Fruit fly (Drosophila melanogaster) whole organism, embryonic: ENCODE measurements around the gene CG15880.

ENCODE experiments used
- ATbp ChIP-seq: fragments of 200-800 bp; sonication (Bioruptor generic); optimal IDR thresholded peaks from 2 replicates; lab custom pipeline; 2017; ENCODE audit warnings: missing biosample characterization, mild to moderate bottlenecking, missing genetic modification characterization, missing genetic modification reagents
- Atf3 ChIP-seq: fragments of 200-800 bp; sonication (Bioruptor generic); optimal IDR thresholded peaks from 3 replicates; lab custom pipeline; 2016; ENCODE audit warnings: missing biosample characterization, missing genetic modification characterization
- CG11456 ChIP-seq: fragments of 200-800 bp; sonication (Bioruptor generic); IDR thresholded peaks from 3 replicates; pipeline ENCODE4 v1.3.6; 2022; ENCODE audit warnings: missing biosample characterization, missing genetic modification characterization
- CG12391 ChIP-seq: fragments of 200-800 bp; sonication (Bioruptor generic); optimal IDR thresholded peaks from 3 replicates; lab custom pipeline; 2018; ENCODE audit warnings: missing biosample characterization, mild to moderate bottlenecking, missing genetic modification characterization, moderate library complexity
- CG12744 ChIP-seq: fragments of 200-800 bp; sonication (Bioruptor generic); optimal IDR thresholded peaks from 2 replicates; lab custom pipeline; 2016; ENCODE audit warnings: missing biosample characterization, missing genetic modification characterization
- CG14860 ChIP-seq: fragments of 200-800 bp; sonication (Bioruptor generic); IDR thresholded peaks from 3 replicates; pipeline ENCODE4 v1.3.6; 2022; ENCODE audit warnings: missing biosample characterization, missing genetic modification characterization; ENCODE audit not compliant: partially characterized antibody
- CG1602 ChIP-seq: fragments of 200-800 bp; sonication (Bioruptor generic); optimal IDR thresholded peaks from 3 replicates; lab custom pipeline; 2016; ENCODE audit warnings: missing biosample characterization, missing genetic modification characterization
- CG1647 ChIP-seq: fragments of 200-800 bp; sonication (Bioruptor generic); optimal IDR thresholded peaks from 3 replicates; lab custom pipeline; 2016; ENCODE audit warnings: missing biosample characterization, missing genetic modification characterization
- CG16779 ChIP-seq: fragments of 200-800 bp; sonication (Bioruptor generic); IDR thresholded peaks from 2 replicates; pipeline ENCODE4 v1.3.6; 2022; ENCODE audit warnings: missing biosample characterization, missing genetic modification characterization
- CG17359 ChIP-seq: fragments of 200-800 bp; sonication (Bioruptor generic); optimal IDR thresholded peaks from 3 replicates; lab custom pipeline; 2018; ENCODE audit warnings: missing biosample characterization, mild to moderate bottlenecking, missing genetic modification characterization, moderate library complexity
- CG17802 ChIP-seq: fragments of 200-800 bp; sonication (Bioruptor generic); optimal IDR thresholded peaks from 2 replicates; lab custom pipeline; 2018; ENCODE audit warnings: missing biosample characterization, mild to moderate bottlenecking, missing genetic modification characterization, moderate library complexity
- CG18619 ChIP-seq: fragments of 200-800 bp; sonication (Bioruptor generic); optimal IDR thresholded peaks from 3 replicates; lab custom pipeline; 2017; ENCODE audit warnings: missing biosample characterization, mild to moderate bottlenecking, missing genetic modification characterization
- CG31365 ChIP-seq: fragments of 200-800 bp; sonication (Bioruptor generic); optimal IDR thresholded peaks from 2 replicates; lab custom pipeline; 2018; ENCODE audit warnings: missing biosample characterization, mild to moderate bottlenecking, missing genetic modification characterization
- CG4282 ChIP-seq: fragments of 200-800 bp; sonication (Bioruptor generic); optimal IDR thresholded peaks from 2 replicates; lab custom pipeline; 2016; ENCODE audit warnings: missing biosample characterization, missing genetic modification characterization
- CG6272 ChIP-seq: fragments of 200-800 bp; sonication (Bioruptor generic); IDR thresholded peaks from 2 replicates; pipeline ENCODE4 v1.3.6; 2022; ENCODE audit warnings: missing biosample characterization, missing genetic modification characterization
- CG6683 ChIP-seq: fragments of 200-800 bp; sonication (Bioruptor generic); optimal IDR thresholded peaks from 2 replicates; lab custom pipeline; 2017; ENCODE audit warnings: missing biosample characterization, mild to moderate bottlenecking, missing genetic modification characterization, missing genetic modification reagents
- CG6791 ChIP-seq: fragments of 200-800 bp; sonication (Bioruptor generic); IDR thresholded peaks from 3 replicates; pipeline ENCODE4 v1.3.6; 2022; ENCODE audit warnings: missing biosample characterization, missing genetic modification characterization; ENCODE audit not compliant: partially characterized antibody
- CG7839 ChIP-seq: fragments of 200-800 bp; sonication (Bioruptor generic); optimal IDR thresholded peaks from 3 replicates; lab custom pipeline; 2018; ENCODE audit warnings: missing biosample characterization, mild to moderate bottlenecking, missing genetic modification characterization, moderate library complexity
- CG9727 ChIP-seq: fragments of 200-800 bp; sonication (Bioruptor generic); optimal IDR thresholded peaks from 3 replicates; lab custom pipeline; 2017; ENCODE audit warnings: missing biosample characterization, mild to moderate bottlenecking, missing genetic modification characterization
- Fer2 ChIP-seq: fragments of 200-800 bp; sonication (Bioruptor generic); optimal IDR thresholded peaks from 2 replicates; lab custom pipeline; 2018; ENCODE audit warnings: missing biosample characterization, mild to moderate bottlenecking, missing genetic modification characterization, moderate library complexity
- HLH4C ChIP-seq: fragments of 200-800 bp; sonication (Bioruptor generic); IDR thresholded peaks from 3 replicates; pipeline ENCODE4 v1.3.6; 2022; ENCODE audit warnings: missing biosample characterization, missing genetic modification characterization; ENCODE audit not compliant: partially characterized antibody
- Hr78 ChIP-seq, 2 experiments: fragments of 200-800 bp in 1 of 2; fragments of >200 bp in 1 of 2; sonication (Bioruptor generic) in 1 of 2; optimal IDR thresholded peaks; 2 replicates each; lab custom pipeline; 2017 to 2019; ENCODE audit warnings: missing biosample characterization in 2 of 2, missing genetic modification characterization in 2 of 2, mild to moderate bottlenecking in 1 of 2, moderate library complexity in 1 of 2
- NFAT ChIP-seq: fragments of 200-800 bp; sonication (Bioruptor generic); IDR thresholded peaks from 2 replicates; pipeline ENCODE4 v1.3.6; 2022; ENCODE audit warnings: missing biosample characterization, missing genetic modification characterization
- Neu2 ChIP-seq: fragments of 200-800 bp; sonication (Bioruptor generic); optimal IDR thresholded peaks from 3 replicates; lab custom pipeline; 2016; ENCODE audit warnings: missing biosample characterization, missing genetic modification characterization, borderline replicate concordance
- Nf-YB ChIP-seq: fragments of 200-800 bp; sonication (Bioruptor generic); optimal IDR thresholded peaks from 3 replicates; lab custom pipeline; 2019; ENCODE audit warnings: missing biosample characterization, mild to moderate bottlenecking, missing genetic modification characterization, moderate library complexity
- NfI ChIP-seq: fragments of 200-800 bp; sonication (Bioruptor generic); optimal IDR thresholded peaks from 3 replicates; lab custom pipeline; 2018; ENCODE audit warnings: missing biosample characterization, mild to moderate bottlenecking, missing genetic modification characterization, moderate library complexity
- Oli ChIP-seq: fragments of 200-800 bp; sonication (Bioruptor generic); optimal IDR thresholded peaks from 2 replicates; lab custom pipeline; 2018; ENCODE audit warnings: missing biosample characterization, mild to moderate bottlenecking, missing genetic modification characterization, moderate library complexity
- Rfx ChIP-seq: fragments of 200-800 bp; sonication (Bioruptor generic); IDR thresholded peaks from 2 replicates; pipeline ENCODE4 v1.3.6; 2022; ENCODE audit warnings: missing biosample characterization, missing genetic modification characterization
- Stat92E ChIP-seq, 3 experiments: fragments of >200 bp in 2 of 3; fragments of 200-800 bp in 1 of 3; sonication (Bioruptor generic) in 1 of 3; optimal IDR thresholded peaks; 2 replicates each; lab custom pipeline; 2017 to 2019; ENCODE audit warnings: missing biosample characterization in 3 of 3, missing genetic modification characterization in 3 of 3, mild to moderate bottlenecking in 1 of 3, moderate library complexity in 1 of 3
- Usf ChIP-seq: fragments of 200-800 bp; sonication (Bioruptor generic); optimal IDR thresholded peaks from 2 replicates; lab custom pipeline; 2017; ENCODE audit warnings: missing genotype, missing biosample characterization, missing genetic modification characterization
- YL-1 ChIP-seq: fragments of 200-800 bp; sonication (Bioruptor generic); optimal IDR thresholded peaks from 3 replicates; lab custom pipeline; 2017; ENCODE audit warnings: missing biosample characterization, mild to moderate bottlenecking, missing genetic modification characterization
- cg ChIP-seq: fragments of 200-800 bp; sonication (Bioruptor generic); optimal IDR thresholded peaks from 3 replicates; lab custom pipeline; 2019; ENCODE audit warnings: missing biosample characterization, mild to moderate bottlenecking, missing genetic modification characterization, moderate library complexity
- corto ChIP-seq: fragments of 200-800 bp; sonication (Bioruptor generic); optimal IDR thresholded peaks from 2 replicates; lab custom pipeline; 2016; ENCODE audit warnings: missing biosample characterization, mild to moderate bottlenecking, missing genetic modification characterization, moderate library complexity
- da ChIP-seq: fragments of 200-800 bp; sonication (Bioruptor generic); optimal IDR thresholded peaks from 2 replicates; lab custom pipeline; 2016; ENCODE audit warnings: missing biosample characterization, missing genetic modification characterization
- disco-r ChIP-seq: fragments of 200-800 bp; sonication (Bioruptor generic); optimal IDR thresholded peaks from 2 replicates; lab custom pipeline; 2016; ENCODE audit warnings: missing biosample characterization, missing genetic modification characterization
- dysf ChIP-seq: fragments of 200-800 bp; sonication (Bioruptor generic); IDR thresholded peaks from 3 replicates; pipeline ENCODE4 v1.3.6; 2022; ENCODE audit warnings: missing biosample characterization, missing genetic modification characterization
- fd3F ChIP-seq: fragments of 200-800 bp; sonication (Bioruptor generic); optimal IDR thresholded peaks from 2 replicates; lab custom pipeline; 2018; ENCODE audit warnings: missing biosample characterization, mild to moderate bottlenecking, missing genetic modification characterization, moderate library complexity
- ham ChIP-seq: fragments of 200-800 bp; sonication (Bioruptor generic); IDR thresholded peaks from 2 replicates; pipeline ENCODE4 v1.3.6; 2022; ENCODE audit warnings: missing biosample characterization, missing genetic modification characterization
- hth ChIP-seq: fragments of >200 bp; optimal IDR thresholded peaks from 2 replicates; lab custom pipeline; 2017; ENCODE audit warnings: inconsistent platforms
- kay ChIP-seq: fragments of 200-800 bp; sonication (Bioruptor generic); optimal IDR thresholded peaks from 2 replicates; lab custom pipeline; 2016; ENCODE audit warnings: missing biosample characterization, missing genetic modification characterization
- org-1 ChIP-seq: fragments of 200-800 bp; sonication (Bioruptor generic); optimal IDR thresholded peaks from 2 replicates; lab custom pipeline; 2017; ENCODE audit warnings: missing biosample characterization, missing genetic modification characterization
- prd ChIP-seq, 3 experiments: fragments of >200 bp in 2 of 3; fragments of 200-800 bp in 1 of 3; sonication (Bioruptor generic) in 1 of 3; optimal IDR thresholded peaks in 2 of 3; IDR thresholded peaks in 1 of 3; 2 replicates in 2 of 3; 3 replicates in 1 of 3; pipeline versions ENCODE4 v1.3.6 to Lab custom; 2017 to 2022; ENCODE audit warnings: missing biosample characterization in 1 of 3, missing genetic modification characterization in 1 of 3
- run ChIP-seq: fragments of 200-800 bp; sonication (Bioruptor generic); optimal IDR thresholded peaks from 3 replicates; lab custom pipeline; 2018; ENCODE audit warnings: missing biosample characterization, mild to moderate bottlenecking, missing genetic modification characterization
- sim ChIP-seq: fragments of 200-800 bp; sonication (Bioruptor generic); IDR thresholded peaks from 2 replicates; pipeline ENCODE4 v1.3.6; 2022; ENCODE audit warnings: missing biosample characterization, missing genetic modification characterization
- slou ChIP-seq: fragments of 200-800 bp; sonication (Bioruptor generic); optimal IDR thresholded peaks from 3 replicates; lab custom pipeline; 2016; ENCODE audit warnings: missing biosample characterization, missing genetic modification characterization
- tgo ChIP-seq: fragments of 200-800 bp; sonication (Bioruptor generic); IDR thresholded peaks from 3 replicates; pipeline ENCODE4 v1.3.6; 2022; ENCODE audit warnings: missing biosample characterization, missing genetic modification characterization
- trh ChIP-seq: fragments of 200-800 bp; sonication (Bioruptor generic); optimal IDR thresholded peaks from 2 replicates; lab custom pipeline; 2016; ENCODE audit warnings: missing biosample characterization, missing genetic modification characterization
- zf30C ChIP-seq: fragments of 200-800 bp; sonication (Bioruptor generic); optimal IDR thresholded peaks from 3 replicates; lab custom pipeline; 2018; ENCODE audit warnings: missing biosample characterization, mild to moderate bottlenecking, missing genetic modification characterization
- zfh2 ChIP-seq: fragments of 200-800 bp; sonication (Bioruptor generic); optimal IDR thresholded peaks from 2 replicates; lab custom pipeline; 2016; ENCODE audit warnings: missing biosample characterization, missing genetic modification characterization

CG15880 gene

DNA sequence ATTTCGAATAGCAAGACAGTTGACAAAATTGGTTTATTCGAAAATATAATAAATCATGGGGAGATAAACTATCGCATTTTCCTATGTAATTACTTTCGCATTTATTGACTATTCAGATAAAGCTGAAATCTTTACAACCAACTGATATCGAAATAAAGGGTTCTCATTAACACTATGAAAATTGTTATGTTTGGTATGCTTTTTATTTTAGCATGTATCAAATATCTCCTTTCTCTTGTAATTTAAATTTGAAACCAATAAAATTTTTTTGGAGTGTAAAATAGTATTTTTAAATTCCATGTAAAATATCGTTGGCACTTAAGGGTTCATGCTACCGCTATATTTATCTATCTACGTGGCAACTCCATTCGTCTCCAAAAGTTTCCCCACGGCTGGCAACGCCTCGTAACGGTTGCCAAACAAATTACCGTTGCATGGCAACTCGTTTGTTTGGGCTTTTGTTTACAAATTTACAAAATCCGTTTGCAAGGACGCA is 37.4 kb upstream of the CG15880 start, which contains the start of gene CG13949 (continued):
- TF ChIP-seq Neu2 (GFP tag; lab: Kevin White, UChicago) (no peak), CG18619 (GFP tag; lab: Kevin White, UChicago) (peak; percentile 6), cg (GFP tag; lab: Kevin White, UChicago) (no peak), NfI (peak; percentile 62), ham (GFP tag; lab: Robert Waterston, UW) (no peak), org-1 (no peak), CG9727 (GFP tag; lab: Kevin White, UChicago) (peak; percentile 51), ATbp (GFP tag; lab: Kevin White, UChicago) (peak; percentile 37), dysf (GFP tag; lab: Robert Waterston, UW) (peak; percentile 76), zfh2 (GFP tag; lab: Kevin White, UChicago) (peak; percentile 57), slou (GFP tag; lab: Kevin White, UChicago) (peak; percentile 25), Atf3 (GFP tag; lab: Kevin White, UChicago) (peak; percentile 8), Fer2 (tag; lab: Kevin White, UChicago) (peak; percentile 5), fd3F (GFP tag; lab: Kevin White, UChicago) (peak; percentile 38), corto (no peak), Hr78 (GFP tag; optimal IDR thresholded peaks at IDR 0.05; lab: Kevin White, UChicago) (peak in 1 of 2 experiments; percentile 37), kay (peak; percentile 39), CG12391 (tag; lab: Kevin White, UChicago) (peak; percentile 81), CG6683 (no peak), trh (GFP tag; lab: Kevin White, UChicago) (no peak), HLH4C (GFP tag; lab: Robert Waterston, UW) (0 out of 3 replicates have a peak, but pooled peaks have one; percentile 43), run (peak; percentile 38), Nf-YB (GFP tag; lab: Kevin White, UChicago) (peak; percentile 27), CG1647 (GFP tag; lab: Kevin White, UChicago) (no peak), CG12744 (GFP tag; lab: Kevin White, UChicago) (no peak), CG16779 (GFP tag; lab: Robert Waterston, UW) (peak; percentile 68; the same call in 1 of the 2 replicates), CG1602 (GFP tag; lab: Kevin White, UChicago) (peak; percentile 16), hth (lab: Kevin White, UChicago) (no peak), Oli (tag; lab: Kevin White, UChicago) (peak; percentile 15), CG6272 (peak; percentile 72), CG4282 (GFP tag; lab: Kevin White, UChicago) (peak; percentile 35), da (GFP tag; lab: Kevin White, UChicago) (no peak), CG6791 (GFP tag; lab: Robert Waterston, UW) (peak; percentile 65; the same call in 2 of the 3 replicates), NFAT (GFP tag; lab: Robert Waterston, UW) (peak; percentile 79), CG11456 (GFP tag; lab: Robert Waterston, UW) (peak; percentile 87), CG17359 (tag; lab: Kevin White, UChicago) (peak; percentile 62), sim (no peak), YL-1 (GFP tag; lab: Kevin White, UChicago) (no peak), Rfx (peak; percentile 93), prd (optimal IDR thresholded peaks at IDR 0.05; lab: Kevin White, UChicago) (no peak), prd (GFP tag; IDR thresholded peaks at IDR 0.05; lab: Robert Waterston, UW) (peak; percentile 80), CG17802 (tag; lab: Kevin White, UChicago) (no peak), CG31365 (tag; lab: Kevin White, UChicago) (no peak), tgo (GFP tag; lab: Robert Waterston, UW) (peak; percentile 70), CG7839 (peak; percentile 73), zf30C (peak; percentile 85), disco-r (GFP tag; lab: Kevin White, UChicago) (peak; percentile 47), Stat92E (GFP tag; optimal IDR thresholded peaks at IDR 0.05; lab: Kevin White, UChicago) (no peak), CG14860 (GFP tag; lab: Robert Waterston, UW) (no peak), Usf (GFP tag; lab: Kevin White, UChicago) (no peak)
